Worm (Caenorhabditis elegans) whole organism, mixed stage, embryonic: ENCODE measurements around the gene ark-1.

Source experiments
- ceh-83 ChIP-seq: fragments of 200-800 bp; sonication (Bioruptor generic); optimal IDR thresholded peaks from 2 replicates; lab custom pipeline; 2018; ENCODE audit warnings: mild to moderate bottlenecking, missing genetic modification characterization, missing compliant biosample characterization
- lin-13 ChIP-seq: fragments of 150-350 bp; optimal IDR thresholded peaks from 2 replicates; lab custom pipeline; 2014; ENCODE audit warnings: missing biosample characterization, missing genetic modification characterization
- lin-32 ChIP-seq: fragments of 200-800 bp; sonication (Bioruptor generic); optimal IDR thresholded peaks from 2 replicates; lab custom pipeline; 2018; ENCODE audit warnings: mild to moderate bottlenecking, missing genetic modification characterization, missing compliant biosample characterization
- lsy-2 ChIP-seq: fragments of 150-350 bp; optimal IDR thresholded peaks from 2 replicates; lab custom pipeline; 2014; ENCODE audit warnings: missing biosample characterization, missing genetic modification characterization
- mep-1 ChIP-seq: fragments of 150-350 bp; optimal IDR thresholded peaks from 2 replicates; lab custom pipeline; 2017; ENCODE audit warnings: missing biosample characterization, missing genetic modification reagents, missing genetic modification characterization, inconsistent platforms
- nhr-12 ChIP-seq: fragments of 150-350 bp; optimal IDR thresholded peaks from 2 replicates; lab custom pipeline; 2014; ENCODE audit warnings: missing biosample characterization, missing genetic modification characterization
- nhr-2 ChIP-seq: fragments of 150-350 bp; optimal IDR thresholded peaks from 2 replicates; lab custom pipeline; 2014; ENCODE audit warnings: missing biosample characterization, missing genetic modification characterization
- nhr-237 ChIP-seq: fragments of 150-350 bp; optimal IDR thresholded peaks from 2 replicates; lab custom pipeline; 2014; ENCODE audit warnings: missing biosample characterization, missing genetic modification characterization
- nhr-76 ChIP-seq: sonication (generic microtip); optimal IDR thresholded peaks from 2 replicates; lab custom pipeline; 2017; ENCODE audit warnings: missing biosample characterization, missing genetic modification characterization
- pha-4 ChIP-seq: fragments of 150-350 bp; optimal IDR thresholded peaks from 2 replicates; lab custom pipeline; 2018; ENCODE audit warnings: missing biosample characterization, missing genetic modification reagents, missing genetic modification characterization
- sptf-1 ChIP-seq: sonication (generic microtip); optimal IDR thresholded peaks from 2 replicates; lab custom pipeline; 2017; ENCODE audit warnings: mild to moderate bottlenecking, missing genetic modification characterization, moderate library complexity, missing compliant biosample characterization
- unc-39 ChIP-seq: fragments of 150-350 bp; optimal IDR thresholded peaks from 2 replicates; lab custom pipeline; 2014; ENCODE audit warnings: missing biosample characterization, missing genetic modification characterization
- unc-62 ChIP-seq: fragments of 150-350 bp; optimal IDR thresholded peaks from 2 replicates; lab custom pipeline; 2014; ENCODE audit warnings: missing biosample characterization, missing genetic modification reagents, missing genetic modification characterization

- TF ChIP-seq lin-32 (GFP tag; lab: Kevin White, UChicago) (no peak), sptf-1 (tag; lab: Kevin White, UChicago) (no peak), nhr-12 (tag; lab: Kevin White, UChicago) (no peak), lsy-2 (tag; lab: Kevin White, UChicago) (no peak), mep-1 (tag; lab: Kevin White, UChicago) (no peak), ceh-83 (GFP tag; lab: Kevin White, UChicago) (no peak), nhr-76 (tag; lab: Kevin White, UChicago) (no peak), nhr-2 (tag; lab: Kevin White, UChicago) (no peak), unc-39 (tag; lab: Kevin White, UChicago) (no peak), unc-62 (GFP tag; lab: Kevin White, UChicago) (no peak), lin-13 (tag; lab: Kevin White, UChicago) (no peak), nhr-237 (tag; lab: Kevin White, UChicago) (no peak), pha-4 (no peak)
Measured at ce11 chrIV:12618877-12619276, 11.9 kb downstream of the ark-1 start.
